Worm (Caenorhabditis elegans) whole organism, L4/young adult: ENCODE data around the gene C55A6.11.

Source experiments
- W03F9.2 ChIP-seq: fragments of 150-350 bp; optimal IDR thresholded peaks from 2 replicates; lab custom pipeline; 2014; ENCODE audit warnings: missing biosample characterization, missing genetic modification characterization
- dao-5 ChIP-seq: sonication (generic microtip); optimal IDR thresholded peaks from 2 replicates; lab custom pipeline; 2016; ENCODE audit warnings: missing genotype, missing genetic modification characterization, moderate library complexity, missing compliant biosample characterization
- him-1 ChIP-seq: sonication (generic microtip); optimal IDR thresholded peaks from 2 replicates; lab custom pipeline; 2016; ENCODE audit warnings: missing genotype, missing genetic modification reagents, missing genetic modification characterization, missing compliant biosample characterization

Gene C55A6.11

ce11 chrV:11496283-11496682, 24.0 kb upstream of the C55A6.11 start, which contains the start of gene htrl-1:
Gene htrl-1, minus strand, starts transcription at chrV:11496383.
- no peak for TF ChIP-seq dao-5 (tag; lab: Kevin White, UChicago)
- TF ChIP-seq W03F9.2 (tag; lab: Kevin White, UChicago), result no peak
- no peak for TF ChIP-seq him-1 (tag; lab: Kevin White, UChicago)

ce11 chrV:11497475-11497874, 22.8 kb upstream of the C55A6.11 start:
- no peak for TF ChIP-seq him-1 (tag; lab: Kevin White, UChicago)
- no peak for TF ChIP-seq W03F9.2 (tag; lab: Kevin White, UChicago)
- no peak for TF ChIP-seq dao-5 (tag; lab: Kevin White, UChicago)

- TF ChIP-seq W03F9.2 (tag; lab: Kevin White, UChicago) (no peak), dao-5 (tag; lab: Kevin White, UChicago) (no peak), him-1 (tag; lab: Kevin White, UChicago) (no peak)
These were observed 20.5 kb upstream of the C55A6.11 start for ce11 chrV:11499786-11500185.

- TF ChIP-seq dao-5 (tag; lab: Kevin White, UChicago), result no peak
- TF ChIP-seq him-1 (tag; lab: Kevin White, UChicago), result no peak
- TF ChIP-seq W03F9.2 (tag; lab: Kevin White, UChicago), result no peak
These were observed 19.3 kb upstream of the C55A6.11 start for ce11 chrV:11500980-11501379.

ce11 chrV:11503081-11503751, 17.1 kb upstream of the C55A6.11 start, which contains the start of gene C55A6.12:
Gene C55A6.12, minus strand, starts transcription at chrV:11503131.
- no peak for TF ChIP-seq W03F9.2 (tag; lab: Kevin White, UChicago)
- no peak for TF ChIP-seq dao-5 (tag; lab: Kevin White, UChicago)
- no peak for TF ChIP-seq him-1 (tag; lab: Kevin White, UChicago)

- TF ChIP-seq W03F9.2 (tag; lab: Kevin White, UChicago), result peak; percentile 56
These were observed 15.4 kb upstream of the C55A6.11 start, which contains the start of the genes C55A6.1 and C55A6.10 for ce11 chrV:11504853-11505397. Gene C55A6.1, minus strand, starts transcription at chrV:11504968. Gene C55A6.10, plus strand, starts transcription at chrV:11505347.

ce11 chrV:11506347-11506746, 14.0 kb upstream of the C55A6.11 start:
- TF ChIP-seq him-1 (tag; lab: Kevin White, UChicago) (no peak), W03F9.2 (tag; lab: Kevin White, UChicago) (no peak), dao-5 (tag; lab: Kevin White, UChicago) (no peak)

- TF ChIP-seq dao-5 (tag; lab: Kevin White, UChicago) (no peak), him-1 (tag; lab: Kevin White, UChicago) (no peak), W03F9.2 (tag; lab: Kevin White, UChicago) (no peak)
These were observed 11.5 kb upstream of the C55A6.11 start, which contains the start of gene ttll-5 for ce11 chrV:11508773-11509172. Gene ttll-5, plus strand, starts transcription at chrV:11509060.

ce11 chrV:11513432-11513831, 6.9 kb upstream of the C55A6.11 start, which contains the start of gene C55A6.3:
Gene C55A6.3, minus strand, starts transcription at chrV:11513532.
- no peak for TF ChIP-seq him-1 (tag; lab: Kevin White, UChicago)
- TF ChIP-seq dao-5 (tag; lab: Kevin White, UChicago), result no peak
- TF ChIP-seq W03F9.2 (tag; lab: Kevin White, UChicago), result no peak

- no peak for TF ChIP-seq him-1 (tag; lab: Kevin White, UChicago)
- no peak for TF ChIP-seq W03F9.2 (tag; lab: Kevin White, UChicago)
- no peak for TF ChIP-seq dao-5 (tag; lab: Kevin White, UChicago)
These were observed 5.6 kb upstream of the C55A6.11 start, which contains the start of gene C55A6.6 for ce11 chrV:11514677-11515076. Gene C55A6.6, minus strand, starts transcription at chrV:11514737.

ce11 chrV:11515145-11515544, 5.2 kb upstream of the C55A6.11 start:
- no peak for TF ChIP-seq dao-5 (tag; lab: Kevin White, UChicago)

- TF ChIP-seq dao-5 (tag; lab: Kevin White, UChicago), result no peak
- no peak for TF ChIP-seq him-1 (tag; lab: Kevin White, UChicago)
- no peak for TF ChIP-seq W03F9.2 (tag; lab: Kevin White, UChicago)
These were observed 4.1 kb upstream of the C55A6.11 start, which contains the start of gene sdz-8 for ce11 chrV:11516141-11516591. Gene sdz-8, minus strand, starts transcription at chrV:11516191.

ce11 chrV:11517789-11518188, 2.5 kb upstream of the C55A6.11 start, which contains the start of gene C55A6.4:
Gene C55A6.4, minus strand, starts transcription at chrV:11517889.
- TF ChIP-seq dao-5 (tag; lab: Kevin White, UChicago), result no peak
- no peak for TF ChIP-seq W03F9.2 (tag; lab: Kevin White, UChicago)
- no peak for TF ChIP-seq him-1 (tag; lab: Kevin White, UChicago)
